Fruit fly (Drosophila melanogaster): ENCODE measurements around the gene Dab.

Dab gene

DNA sequence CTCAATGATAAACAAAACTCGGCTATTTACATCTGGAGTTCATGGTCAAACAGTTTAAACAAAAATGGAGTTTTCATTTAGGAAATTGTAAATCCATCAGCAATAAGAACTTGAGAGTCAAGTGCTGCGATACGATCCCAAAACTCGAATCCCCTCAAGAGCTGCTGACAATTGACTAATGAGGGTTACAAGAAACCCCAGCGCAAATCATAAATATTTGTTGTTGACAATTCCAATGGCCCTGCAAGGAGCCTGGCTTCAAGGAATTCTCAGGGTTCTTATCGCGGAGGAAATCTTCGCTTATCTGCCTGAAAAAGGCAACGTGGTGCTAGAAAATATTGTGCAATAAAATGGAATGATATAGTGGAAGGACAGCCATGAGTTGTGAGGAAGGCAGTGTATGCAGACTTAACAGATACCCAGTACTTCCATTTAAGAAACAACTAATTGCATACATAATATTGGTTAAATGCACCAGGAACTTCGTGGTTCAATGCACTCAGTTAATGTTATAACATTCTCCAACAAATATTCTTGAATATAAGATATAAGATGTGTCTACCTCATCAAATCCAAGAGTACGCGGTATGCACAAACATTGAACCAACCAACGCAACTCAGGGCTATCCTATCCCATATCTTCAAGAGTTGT is 56.2 kb downstream of the Dab start (continued):
- TF ChIP-seq Rx (GFP tag; IDR thresholded peaks at IDR 0.05) (0 out of 2 replicates have a peak, but pooled peaks have one; percentile 22), CG10959 (GFP tag; IDR thresholded peaks at IDR 0.05) (peak; percentile 73), twi (tag; optimal IDR thresholded peaks at IDR 0.05) (peak; percentile 53), CG33213 (GFP tag; optimal IDR thresholded peaks at IDR 0.05) (no peak), Sry-δ (GFP tag; optimal IDR thresholded peaks at IDR 0.05) (no peak), HmgZ (tag; optimal IDR thresholded peaks at IDR 0.05) (no peak), mld (GFP tag; IDR thresholded peaks at IDR 0.05; ENCODE audit: partially characterized antibody) (no peak), odd (GFP tag; optimal IDR thresholded peaks at IDR 0.05) (no peak), cwo (GFP tag; optimal IDR thresholded peaks at IDR 0.05) (no peak), CG18262 (tag; optimal IDR thresholded peaks at IDR 0.05) (peak; percentile 66), CG17328 (GFP tag; IDR thresholded peaks at IDR 0.05) (peak; percentile 54), Med (GFP tag) (peak; percentile 77), Dp (GFP tag; optimal IDR thresholded peaks at IDR 0.05) (no peak), klu (GFP tag; IDR thresholded peaks at IDR 0.05) (no peak), CG8281 (tag; optimal IDR thresholded peaks at IDR 0.05) (peak; percentile 4), CG32532 (GFP tag; IDR thresholded peaks at IDR 0.05) (no peak), CG1529 (GFP tag; optimal IDR thresholded peaks at IDR 0.05) (no peak), CG1602 (GFP tag; optimal IDR thresholded peaks at IDR 0.05) (peak; percentile 42), hbn (GFP tag; IDR thresholded peaks at IDR 0.05; ENCODE audit: partially characterized antibody) (no peak), fd96Cb (tag; optimal IDR thresholded peaks at IDR 0.05) (no peak), D19B (GFP tag; optimal IDR thresholded peaks at IDR 0.05) (peak; percentile 82), hth (optimal IDR thresholded peaks at IDR 0.05) (peak; percentile 84), chn (GFP tag; optimal IDR thresholded peaks at IDR 0.05) (no peak), cato (GFP tag; optimal IDR thresholded peaks at IDR 0.05; ENCODE audit: borderline replicate concordance) (no peak), CG12391 (tag; optimal IDR thresholded peaks at IDR 0.05) (peak; percentile 45), Usf (GFP tag; optimal IDR thresholded peaks at IDR 0.05) (no peak), Taf1 (GFP tag; IDR thresholded peaks at IDR 0.05) (no peak), CG17186 (GFP tag; optimal IDR thresholded peaks at IDR 0.05) (no peak), CrebB (tag; optimal IDR thresholded peaks at IDR 0.05) (no peak), CG6654 (GFP tag; optimal IDR thresholded peaks at IDR 0.05) (no peak), CG10321 (GFP tag; IDR thresholded peaks at IDR 0.05) (no peak), insv (GFP tag; optimal IDR thresholded peaks at IDR 0.05) (peak in 1 of 2 experiments; percentile 27), CG4404 (GFP tag; IDR thresholded peaks at IDR 0.05) (peak; percentile 79), Antp (GFP tag; optimal IDR thresholded peaks at IDR 0.05) (peak; percentile 38), NfI (GFP tag; optimal IDR thresholded peaks at IDR 0.05) (no peak), Max (GFP tag; optimal IDR thresholded peaks at IDR 0.05) (peak; percentile 2), zf30C (GFP tag; optimal IDR thresholded peaks at IDR 0.05) (no peak), ap (GFP tag; IDR thresholded peaks at IDR 0.05) (0 out of 2 replicates have a peak, but pooled peaks have one; percentile 24), B-H2 (GFP tag; optimal IDR thresholded peaks at IDR 0.05) (no peak), Eip74EF (GFP tag; optimal IDR thresholded peaks at IDR 0.05) (no peak), danr (GFP tag; IDR thresholded peaks at IDR 0.05) (no peak), Kr (GFP tag; optimal IDR thresholded peaks at IDR 0.05) (peak; percentile 15), Bteb2 (GFP tag; optimal IDR thresholded peaks at IDR 0.05) (no peak), CG10147 (GFP tag; optimal IDR thresholded peaks at IDR 0.05) (no peak), Six4 (GFP tag; optimal IDR thresholded peaks at IDR 0.05) (no peak), H2.0 (GFP tag; IDR thresholded peaks at IDR 0.05) (no peak), Dip2 (GFP tag; IDR thresholded peaks at IDR 0.05) (no peak), Bgb (GFP tag; IDR thresholded peaks at IDR 0.05; ENCODE audit: partially characterized antibody) (no peak), Camta (GFP tag; optimal IDR thresholded peaks at IDR 0.05) (no peak), CG5953 (GFP tag; IDR thresholded peaks at IDR 0.05) (no peak), lilli (GFP tag; optimal IDR thresholded peaks at IDR 0.05) (no peak)
